Worm (Caenorhabditis elegans) whole organism, L2 larva: ENCODE results near the gene rom-1.

ENCODE experiments used
- R02D3.7 ChIP-seq: fragments of 150-350 bp; optimal IDR thresholded peaks from 2 replicates; lab custom pipeline; 2014; ENCODE audit warnings: missing biosample characterization, missing genetic modification characterization
- blmp-1 ChIP-seq: sonication (generic microtip); optimal IDR thresholded peaks from 2 replicates; lab custom pipeline; 2017; ENCODE audit warnings: missing genetic modification characterization, mild to moderate bottlenecking, missing compliant biosample characterization, antibody characterized with exemption, moderate library complexity; ENCODE audit not compliant: insufficient read depth
- elt-3 ChIP-seq: sonication (generic microtip); optimal IDR thresholded peaks from 2 replicates; lab custom pipeline; 2017; ENCODE audit warnings: missing biosample characterization, missing genetic modification characterization
- lin-13 ChIP-seq: fragments of 150-350 bp; optimal IDR thresholded peaks from 2 replicates; lab custom pipeline; 2014; ENCODE audit warnings: missing biosample characterization, missing genetic modification reagents, missing genetic modification characterization
- lsy-2 ChIP-seq, 2 experiments: fragments of 150-350 bp in 1 of 2; sonication (generic microtip) in 1 of 2; optimal IDR thresholded peaks; 2 replicates each; lab custom pipeline; 2014 to 2017; ENCODE audit warnings: missing biosample characterization in 2 of 2, missing genetic modification characterization in 2 of 2
- nhr-77 ChIP-seq: fragments of 150-350 bp; optimal IDR thresholded peaks from 2 replicates; lab custom pipeline; 2014; ENCODE audit warnings: missing biosample characterization, missing genetic modification characterization
- skn-1 ChIP-seq: sonication (generic microtip); optimal IDR thresholded peaks from 2 replicates; lab custom pipeline; 2017; ENCODE audit warnings: missing biosample characterization, missing genetic modification characterization
- unc-55 ChIP-seq: fragments of 150-350 bp; sonication (generic microtip); optimal IDR thresholded peaks from 3 replicates; lab custom pipeline; 2014; ENCODE audit warnings: missing biosample characterization, missing genetic modification reagents, missing genetic modification characterization
- ztf-4 ChIP-seq: fragments of 150-350 bp; optimal IDR thresholded peaks from 2 replicates; lab custom pipeline; 2014; ENCODE audit warnings: missing biosample characterization, missing genetic modification characterization

DNA sequence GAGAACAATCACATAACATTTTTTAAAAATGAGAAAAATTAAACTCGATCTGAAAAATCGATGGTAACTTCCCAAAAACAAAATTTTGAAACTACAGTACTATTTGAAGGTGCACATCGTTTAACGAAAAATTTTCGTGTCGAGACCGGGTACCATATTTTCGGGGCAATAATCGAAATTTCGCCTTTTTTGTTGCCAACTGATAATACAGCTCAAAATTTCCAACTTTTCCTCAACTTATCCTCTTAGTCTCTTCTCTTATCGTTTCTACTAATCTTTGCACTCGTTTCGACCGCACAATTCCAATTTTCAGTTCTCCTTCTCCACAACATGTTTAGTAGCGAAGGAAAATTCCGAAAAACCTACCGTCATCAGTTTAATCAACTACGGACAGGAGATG is at the start of gene rom-1:
- TF ChIP-seq lsy-2 (tag; optimal IDR thresholded peaks at IDR 0.05; lab: Kevin White, UChicago) = no peak
- TF ChIP-seq blmp-1 (tag; lab: Kevin White, UChicago) = no peak
- TF ChIP-seq elt-3 = no peak
- no peak for TF ChIP-seq ztf-4 (tag; lab: Kevin White, UChicago)
- no peak for TF ChIP-seq skn-1
- TF ChIP-seq R02D3.7 = no peak
- TF ChIP-seq unc-55 (GFP tag; lab: Kevin White, UChicago) = no peak
- no peak for TF ChIP-seq nhr-77 (tag; lab: Kevin White, UChicago)
- TF ChIP-seq lin-13 (GFP tag; lab: Kevin White, UChicago) = no peak
